Fruit fly (Drosophila melanogaster): ENCODE measurements around the gene Mms19.

Mms19 gene

DNA sequence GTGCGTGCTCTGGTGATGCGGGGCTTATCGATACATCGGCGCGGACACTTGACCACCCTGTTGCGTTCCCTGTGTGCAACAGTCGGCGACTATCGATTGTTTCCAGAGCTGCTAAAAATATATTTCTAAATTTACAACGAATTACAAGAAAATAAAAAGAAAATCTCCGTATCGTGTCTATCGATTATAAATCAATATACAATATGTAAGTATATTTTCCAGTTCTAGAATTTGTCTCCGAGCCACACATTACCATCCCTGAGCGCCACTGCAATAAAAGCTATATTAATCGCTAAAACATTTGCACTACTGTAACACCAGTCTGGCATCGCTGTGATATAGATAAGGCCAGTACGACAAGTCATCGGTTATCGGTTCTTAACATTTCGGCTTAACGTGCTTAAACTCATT lies at the start of gene Mms19, which contains the start of gene Kat60:
Mms19 (plus strand) TSS at position 347 of the 411 bp plus-strand sequence.
Kat60 (minus strand) TSS at position 13 of the 411 bp plus-strand sequence.
- TF ChIP-seq CG9705 (GFP tag; optimal IDR thresholded peaks at IDR 0.05) (peak; percentile 40), Vsx2 (GFP tag; optimal IDR thresholded peaks at IDR 0.05; ENCODE audit: partially characterized antibody) (no peak), Jra (GFP tag; optimal IDR thresholded peaks at IDR 0.05) (peak; percentile 89), rgr (GFP tag; optimal IDR thresholded peaks at IDR 0.05) (peak; percentile 61), dmrt93B (GFP tag; optimal IDR thresholded peaks at IDR 0.05) (peak; percentile 64), br (GFP tag; optimal IDR thresholded peaks at IDR 0.05) (peak; percentile 51), foxo (GFP tag; optimal IDR thresholded peaks at IDR 0.05) (peak in 1 of 2 experiments; percentile 79), Rel (GFP tag; optimal IDR thresholded peaks at IDR 0.05) (no peak), Rel (tag; optimal IDR thresholded peaks at IDR 0.05) (peak; percentile 6), Sp1 (GFP tag; optimal IDR thresholded peaks at IDR 0.05) (peak; percentile 48), OdsH (GFP tag; optimal IDR thresholded peaks at IDR 0.05) (peak; percentile 48), Myc (optimal IDR thresholded peaks at IDR 0.05) (peak; percentile 95), lola (GFP tag; optimal IDR thresholded peaks at IDR 0.05) (no peak), Hnf4 (GFP tag; optimal IDR thresholded peaks at IDR 0.05) (peak; percentile 85), h (GFP tag; optimal IDR thresholded peaks at IDR 0.05) (peak; percentile 77), Abd-B (GFP tag; optimal IDR thresholded peaks at IDR 0.05) (no peak), sv (GFP tag; optimal IDR thresholded peaks at IDR 0.05) (peak; percentile 60), jim (GFP tag; optimal IDR thresholded peaks at IDR 0.05) (no peak), psq (GFP tag; optimal IDR thresholded peaks at IDR 0.05) (peak; percentile 55), Dfd (GFP tag; optimal IDR thresholded peaks at IDR 0.05) (no peak), fru (GFP tag; optimal IDR thresholded peaks at IDR 0.05) (peak; percentile 71), Mio (GFP tag; optimal IDR thresholded peaks at IDR 0.05) (no peak), ey (GFP tag; optimal IDR thresholded peaks at IDR 0.05) (peak; percentile 70), GATAd (GFP tag; optimal IDR thresholded peaks at IDR 0.05) (peak; percentile 75), HLH106 (tag; optimal IDR thresholded peaks at IDR 0.05) (peak; percentile 76), woc (GFP tag; optimal IDR thresholded peaks at IDR 0.05) (peak; percentile 96), CrebA (GFP tag; optimal IDR thresholded peaks at IDR 0.05; ENCODE audit: borderline replicate concordance) (no peak), sage (GFP tag; optimal IDR thresholded peaks at IDR 0.05) (no peak), N (GFP tag; optimal IDR thresholded peaks at IDR 0.05) (no peak), dsf (GFP tag; optimal IDR thresholded peaks at IDR 0.05; ENCODE audit: borderline replicate concordance) (peak; percentile 55), dl (GFP tag; optimal IDR thresholded peaks at IDR 0.05; ENCODE audit: insufficient read depth in 1 of 2, partially characterized antibody in 2 of 2) (no peak), Hr83 (GFP tag; optimal IDR thresholded peaks at IDR 0.05; ENCODE audit: poor library complexity, severe bottlenecking) (peak; percentile 65), usp (GFP tag; optimal IDR thresholded peaks at IDR 0.05) (no peak)

- no peak for TF ChIP-seq Dfd (GFP tag; optimal IDR thresholded peaks at IDR 0.05)
- no peak for TF ChIP-seq CrebA (GFP tag; optimal IDR thresholded peaks at IDR 0.05; ENCODE audit: borderline replicate concordance)
- peak in 1 of 2 experiments; percentile 9 for TF ChIP-seq foxo (GFP tag; optimal IDR thresholded peaks at IDR 0.05)
Measured at dm6 chr3R:5187806-5188205, 44.5 kb upstream of the Mms19 start.

- TF ChIP-seq Dif (GFP tag; optimal IDR thresholded peaks at IDR 0.05; ENCODE audit: partially characterized antibody) (no peak), pan (optimal IDR thresholded peaks at IDR 0.05) (no peak), ey (GFP tag; optimal IDR thresholded peaks at IDR 0.05) (no peak), rgr (GFP tag; optimal IDR thresholded peaks at IDR 0.05) (no peak), sv (GFP tag; optimal IDR thresholded peaks at IDR 0.05) (no peak), Dfd (GFP tag; optimal IDR thresholded peaks at IDR 0.05) (no peak), psq (GFP tag; optimal IDR thresholded peaks at IDR 0.05) (no peak), Jra (GFP tag; optimal IDR thresholded peaks at IDR 0.05) (no peak), h (GFP tag; optimal IDR thresholded peaks at IDR 0.05) (no peak), jim (GFP tag; optimal IDR thresholded peaks at IDR 0.05) (no peak), tai (GFP tag; optimal IDR thresholded peaks at IDR 0.05) (no peak), Abd-B (GFP tag; optimal IDR thresholded peaks at IDR 0.05) (no peak), fru (GFP tag; optimal IDR thresholded peaks at IDR 0.05) (no peak), GATAd (GFP tag; optimal IDR thresholded peaks at IDR 0.05) (no peak), br (GFP tag; optimal IDR thresholded peaks at IDR 0.05) (no peak), dmrt93B (GFP tag; optimal IDR thresholded peaks at IDR 0.05) (no peak), CG32264 (GFP tag; optimal IDR thresholded peaks at IDR 0.05) (no peak), dsf (GFP tag; optimal IDR thresholded peaks at IDR 0.05; ENCODE audit: borderline replicate concordance) (no peak), Rel (GFP tag; optimal IDR thresholded peaks at IDR 0.05) (no peak), Rel (tag; optimal IDR thresholded peaks at IDR 0.05) (no peak)
Measured at dm6 chr3R:5193271-5193670, 39.1 kb upstream of the Mms19 start.

All from whole organism, wandering third instar larva.